Worm (Caenorhabditis elegans): ENCODE measurements around the gene dpy-4.
"Not testable (repeated sequence)": the region's sequence is repeated elsewhere in the genome, so short reads cannot be mapped to it uniquely, and the experiment has no call there.

dpy-4 gene

DNA sequence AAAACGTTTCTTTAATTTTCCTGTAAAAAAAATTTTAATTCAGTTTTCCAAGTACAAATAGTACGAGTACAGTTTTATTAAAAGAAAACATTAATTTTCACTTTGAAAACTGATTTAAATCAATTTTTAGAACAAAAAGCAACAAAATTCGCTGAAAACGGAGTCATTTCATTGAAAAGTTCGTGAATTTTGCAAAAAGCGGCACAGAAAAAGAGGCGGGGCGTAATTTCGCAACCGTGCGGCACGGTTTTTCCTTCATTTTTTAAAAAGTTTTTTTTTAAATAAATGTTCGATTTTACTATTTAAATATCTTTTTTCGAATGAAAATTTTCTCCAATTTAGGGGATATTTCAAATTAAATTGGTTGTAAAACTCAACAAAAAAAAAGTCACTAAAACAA is 24.6 kb upstream of the dpy-4 start:
- TF ChIP-seq sptf-1 (tag; optimal IDR thresholded peaks at IDR 0.05): no peak
- no peak for TF ChIP-seq unc-39 (tag; optimal IDR thresholded peaks at IDR 0.05)

DNA sequence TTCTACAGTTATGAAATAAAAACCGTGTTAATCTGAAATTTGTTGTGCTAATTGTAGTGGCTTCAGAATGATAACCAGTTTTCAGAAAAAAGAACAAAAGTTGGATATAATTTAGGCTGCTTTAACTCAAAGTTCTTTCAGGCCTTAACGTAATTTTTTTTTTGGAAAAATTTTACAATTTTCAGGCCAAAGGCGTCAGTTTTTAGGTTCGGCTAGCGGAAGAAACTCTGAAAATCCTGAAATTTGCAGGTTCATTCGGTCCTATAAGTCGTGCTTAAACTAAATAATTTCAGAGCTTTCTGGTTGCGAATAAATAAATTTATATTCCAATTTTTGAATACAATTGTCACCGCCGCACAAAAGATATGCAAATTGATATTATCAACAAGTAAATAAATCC is 21.6 kb upstream of the dpy-4 start:
- TF ChIP-seq bed-3 (GFP tag; optimal IDR thresholded peaks at IDR 0.05) (no peak), nhr-28 (tag; optimal IDR thresholded peaks at IDR 0.05) (no peak), ceh-83 (GFP tag; optimal IDR thresholded peaks at IDR 0.05) (no peak), ces-1 (GFP tag; optimal IDR thresholded peaks at IDR 0.05) (no peak), nhr-237 (tag; optimal IDR thresholded peaks at IDR 0.05) (no peak), ceh-43 (GFP tag; optimal IDR thresholded peaks at IDR 0.05) (no peak), nhr-76 (tag; optimal IDR thresholded peaks at IDR 0.05) (no peak), unc-120 (tag; optimal IDR thresholded peaks at IDR 0.05; ENCODE audit: poor library complexity, severe bottlenecking) (no peak), sem-2 (GFP tag; optimal IDR thresholded peaks at IDR 0.05) (no peak), snpc-4 (tag; optimal IDR thresholded peaks at IDR 0.05) (no peak), blmp-1 (tag; optimal IDR thresholded peaks at IDR 0.05) (no peak), sptf-1 (tag; optimal IDR thresholded peaks at IDR 0.05) (no peak), ceh-39 (tag; optimal IDR thresholded peaks at IDR 0.05) (no peak), cnd-1 (tag; optimal IDR thresholded peaks at IDR 0.05) (no peak), zip-8 (tag; optimal IDR thresholded peaks at IDR 0.05) (no peak), flh-1 (GFP tag; optimal IDR thresholded peaks at IDR 0.05) (no peak), elt-3 (tag; optimal IDR thresholded peaks at IDR 0.05) (no peak), mab-5 (tag; optimal IDR thresholded peaks at IDR 0.05) (no peak)

DNA sequence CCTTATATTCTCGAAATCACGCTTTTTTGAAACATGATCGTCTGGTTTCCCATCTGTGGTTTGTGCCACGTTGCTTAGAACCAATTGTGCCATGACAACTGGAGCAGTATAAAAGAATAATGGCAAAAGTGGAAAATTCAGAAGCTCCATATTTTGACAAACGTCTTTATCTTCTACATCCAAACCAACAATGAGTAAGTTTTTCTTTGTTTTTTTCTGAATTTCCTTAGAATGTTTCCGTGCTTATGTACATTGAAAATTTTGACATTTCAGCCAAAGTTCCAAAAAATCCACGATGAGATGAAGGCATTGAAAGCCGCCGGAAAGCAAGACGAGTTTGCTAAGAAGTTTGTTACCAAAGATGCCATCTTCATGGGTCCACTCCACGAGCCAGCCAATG is 19.9 kb upstream of the dpy-4 start, which contains the start of gene Y41E3.6:
Gene Y41E3.6 (plus strand): TSS at position 301 of the 400 bp plus-strand sequence.
- not testable (repeated sequence) for TF ChIP-seq pha-4 (tag; optimal IDR thresholded peaks at IDR 0.05); sem-2 (GFP tag; optimal IDR thresholded peaks at IDR 0.05); flh-1 (GFP tag; optimal IDR thresholded peaks at IDR 0.05)

DNA sequence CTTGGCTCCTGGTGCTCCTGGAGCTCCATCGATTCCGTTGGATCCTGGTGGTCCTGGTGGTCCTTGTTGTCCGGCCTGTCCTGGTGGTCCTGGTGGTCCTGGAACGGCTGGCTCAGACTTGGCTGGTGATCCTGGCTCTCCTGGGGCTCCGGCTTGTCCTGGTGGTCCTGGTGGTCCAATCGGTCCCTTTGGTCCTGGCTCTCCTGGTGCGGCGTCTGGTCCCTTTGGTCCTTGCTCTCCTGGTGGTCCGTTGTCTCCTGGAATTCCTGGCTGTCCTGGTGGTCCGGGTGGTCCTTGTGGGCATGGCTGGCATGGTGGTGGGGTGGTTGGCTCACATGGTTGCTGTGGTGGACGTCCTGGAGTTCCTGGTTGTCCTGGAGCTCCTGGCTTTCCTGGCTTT is 725 bp downstream of the dpy-4 start:
- no peak for TF ChIP-seq unc-39 (tag; optimal IDR thresholded peaks at IDR 0.05)
- no peak for TF ChIP-seq sem-2 (GFP tag; optimal IDR thresholded peaks at IDR 0.05)
- no peak for TF ChIP-seq ceh-43 (GFP tag; optimal IDR thresholded peaks at IDR 0.05)
- no peak for TF ChIP-seq unc-62 (GFP tag; optimal IDR thresholded peaks at IDR 0.05)
- no peak for TF ChIP-seq flh-1 (GFP tag; optimal IDR thresholded peaks at IDR 0.05)
- no peak for TF ChIP-seq tbx-8 (GFP tag; optimal IDR thresholded peaks at IDR 0.05)
- TF ChIP-seq mab-5 (tag; optimal IDR thresholded peaks at IDR 0.05): no peak
- no peak for TF ChIP-seq ham-2 (GFP tag; optimal IDR thresholded peaks at IDR 0.05)
- no peak for TF ChIP-seq drap-1 (GFP tag; optimal IDR thresholded peaks at IDR 0.05)

DNA sequence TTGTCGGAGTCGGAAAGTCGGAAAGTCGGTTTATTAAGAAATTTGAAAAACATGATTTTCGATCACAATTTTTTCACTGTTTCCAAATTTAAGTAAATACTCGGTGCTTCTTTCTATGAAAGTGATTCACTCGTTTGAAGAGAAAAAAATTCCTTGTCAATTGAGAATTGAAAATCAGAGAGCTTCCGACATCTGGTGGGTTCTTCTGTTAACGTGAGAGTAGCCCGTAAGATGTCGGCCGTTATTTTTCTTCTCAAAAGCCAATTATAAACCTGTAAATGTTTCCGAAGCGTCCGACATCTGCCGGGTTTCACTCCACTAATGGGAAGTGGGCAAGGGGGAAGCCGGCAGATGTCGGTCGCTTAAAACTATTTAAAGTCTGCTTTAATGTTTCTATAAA is 1.6 kb downstream of the dpy-4 start:
- no peak for TF ChIP-seq sptf-1 (tag; optimal IDR thresholded peaks at IDR 0.05)
- TF ChIP-seq ztf-11 (tag; optimal IDR thresholded peaks at IDR 0.05): no peak
- no peak for TF ChIP-seq snpc-4 (tag; optimal IDR thresholded peaks at IDR 0.05)
- TF ChIP-seq nhr-237 (tag; optimal IDR thresholded peaks at IDR 0.05): no peak
- TF ChIP-seq flh-1 (GFP tag; optimal IDR thresholded peaks at IDR 0.05): no peak
- TF ChIP-seq mls-2 (tag; optimal IDR thresholded peaks at IDR 0.05): no peak
- no peak for TF ChIP-seq nhr-12 (tag; optimal IDR thresholded peaks at IDR 0.05)
- TF ChIP-seq mab-5 (tag; optimal IDR thresholded peaks at IDR 0.05): no peak
- TF ChIP-seq blmp-1 (tag; optimal IDR thresholded peaks at IDR 0.05): no peak
- no peak for TF ChIP-seq nhr-76 (tag; optimal IDR thresholded peaks at IDR 0.05)
- no peak for TF ChIP-seq unc-39 (tag; optimal IDR thresholded peaks at IDR 0.05)
- TF ChIP-seq lin-13 (tag; optimal IDR thresholded peaks at IDR 0.05): no peak
- TF ChIP-seq nhr-28 (tag; optimal IDR thresholded peaks at IDR 0.05): no peak
- TF ChIP-seq drap-1 (GFP tag; optimal IDR thresholded peaks at IDR 0.05): no peak

DNA sequence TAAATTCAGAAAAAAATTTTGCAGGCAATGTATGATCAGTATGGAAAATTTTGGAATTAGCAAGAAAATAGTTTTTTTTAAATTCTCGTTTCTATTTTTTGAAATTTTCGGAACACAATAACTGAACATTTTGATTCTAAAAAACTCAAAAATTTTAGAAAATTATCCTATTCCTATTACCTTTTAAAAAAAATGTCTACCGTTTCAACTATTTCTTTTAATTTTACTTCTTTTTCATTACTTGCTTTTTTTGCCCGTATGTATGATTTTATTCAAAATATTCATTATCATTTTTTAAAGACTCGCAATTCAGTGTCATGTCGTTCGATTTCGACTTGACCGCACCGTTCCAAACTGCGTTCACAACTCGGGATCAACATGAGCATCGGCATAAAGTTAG is 5.3 kb downstream of the dpy-4 start, which contains the start of gene atln-2:
Gene atln-2 (plus strand): TSS at position 301 of the 400 bp plus-strand sequence.
- no peak for TF ChIP-seq cnd-1 (tag; optimal IDR thresholded peaks at IDR 0.05)
- no peak for TF ChIP-seq hlh-1 (tag; optimal IDR thresholded peaks at IDR 0.05)
- no peak for TF ChIP-seq ceh-43 (GFP tag; optimal IDR thresholded peaks at IDR 0.05)
- no peak for TF ChIP-seq lsy-2 (tag; optimal IDR thresholded peaks at IDR 0.05)
- no peak for TF ChIP-seq sptf-1 (tag; optimal IDR thresholded peaks at IDR 0.05)
- TF ChIP-seq unc-39 (tag; optimal IDR thresholded peaks at IDR 0.05): no peak
- no peak for TF ChIP-seq nhr-12 (tag; optimal IDR thresholded peaks at IDR 0.05)
- TF ChIP-seq drap-1 (GFP tag; optimal IDR thresholded peaks at IDR 0.05): no peak
- TF ChIP-seq unc-120 (tag; optimal IDR thresholded peaks at IDR 0.05; ENCODE audit: poor library complexity, severe bottlenecking): no peak
- TF ChIP-seq lin-32 (GFP tag; optimal IDR thresholded peaks at IDR 0.05): no peak
- TF ChIP-seq M03D4.4 (tag; optimal IDR thresholded peaks at IDR 0.05): no peak
- TF ChIP-seq mab-5 (tag; optimal IDR thresholded peaks at IDR 0.05): no peak
- TF ChIP-seq unc-62 (GFP tag; optimal IDR thresholded peaks at IDR 0.05): no peak
- TF ChIP-seq nhr-237 (tag; optimal IDR thresholded peaks at IDR 0.05): no peak
- no peak for TF ChIP-seq nhr-28 (tag; optimal IDR thresholded peaks at IDR 0.05)
- no peak for TF ChIP-seq nhr-76 (tag; optimal IDR thresholded peaks at IDR 0.05)
- TF ChIP-seq blmp-1 (tag; optimal IDR thresholded peaks at IDR 0.05): no peak
